Worm (Caenorhabditis elegans) whole organism, young adult: ENCODE measurements around the gene tsfm-1.

Experiments
- B0019.2 ChIP-seq: fragments of 200-800 bp; sonication (Bioruptor generic); conservative IDR thresholded peaks from 2 replicates; pipeline ENCODE4 v1.3.6; 2022; ENCODE audit warnings: missing genetic modification reagents, missing genetic modification characterization, missing compliant biosample characterization
- C06A6.2 ChIP-seq: fragments of 200-800 bp; sonication (Bioruptor generic); conservative IDR thresholded peaks from 2 replicates; pipeline ENCODE4 v1.3.6; 2022; ENCODE audit warnings: missing genetic modification characterization, missing compliant biosample characterization
- D2030.7 ChIP-seq: fragments of 200-800 bp; sonication (Bioruptor generic); IDR thresholded peaks from 2 replicates; pipeline ENCODE4 v1.3.6; 2022; ENCODE audit warnings: missing genetic modification reagents, missing genetic modification characterization, missing compliant biosample characterization
- F52B5.7 ChIP-seq: sonication (generic microtip); optimal IDR thresholded peaks from 2 replicates; lab custom pipeline; 2016; ENCODE audit warnings: mild to moderate bottlenecking, missing genetic modification characterization, missing compliant biosample characterization
- F57A8.1 ChIP-seq: fragments of 200-800 bp; sonication (Bioruptor generic); optimal IDR thresholded peaks from 2 replicates; lab custom pipeline; 2018; ENCODE audit warnings: mild to moderate bottlenecking, missing genetic modification characterization, moderate library complexity, missing compliant biosample characterization
- Y56A3A.18 ChIP-seq: fragments of 200-800 bp; sonication (Bioruptor generic); IDR thresholded peaks from 2 replicates; pipeline ENCODE4 v1.3.6; 2022; ENCODE audit warnings: missing genetic modification reagents, missing genetic modification characterization, missing compliant biosample characterization
- Y95B8A.8 ChIP-seq: fragments of 200-800 bp; sonication (Bioruptor generic); IDR thresholded peaks from 2 replicates; pipeline ENCODE4 v1.3.6; 2022; ENCODE audit warnings: missing genetic modification reagents, missing genetic modification characterization, missing compliant biosample characterization
- ZK185.1 ChIP-seq: sonication (generic microtip); optimal IDR thresholded peaks from 2 replicates; lab custom pipeline; 2016; ENCODE audit warnings: mild to moderate bottlenecking, missing genetic modification characterization, missing compliant biosample characterization; ENCODE audit not compliant: poor library complexity, severe bottlenecking
- ama-1 ChIP-seq, 3 experiments: fragments of 150-350 bp in 1 of 3; sonication (generic microtip) in 2 of 3; optimal IDR thresholded peaks; 2 replicates each; lab custom pipeline; 2014 to 2018; ENCODE audit warnings: missing biosample characterization in 2 of 3, missing genetic modification characterization in 2 of 3, missing genetic modification reagents in 2 of 3
- atf-7 ChIP-seq: sonication (generic microtip); optimal IDR thresholded peaks from 2 replicates; lab custom pipeline; 2017; ENCODE audit warnings: mild to moderate bottlenecking, missing genetic modification characterization, missing compliant biosample characterization
- attf-3 ChIP-seq: fragments of 200-800 bp; sonication (Bioruptor generic); conservative IDR thresholded peaks from 2 replicates; pipeline ENCODE4 v1.3.6; 2022; ENCODE audit warnings: missing genetic modification reagents, missing genetic modification characterization, missing compliant biosample characterization
- attf-6 ChIP-seq: fragments of 200-800 bp; sonication (Bioruptor generic); IDR thresholded peaks from 2 replicates; pipeline ENCODE4 v1.3.6; 2022; ENCODE audit warnings: missing genetic modification reagents, missing genetic modification characterization, missing compliant biosample characterization
- bed-1 ChIP-seq: fragments of 200-800 bp; sonication (Bioruptor generic); IDR thresholded peaks from 2 replicates; pipeline ENCODE4 v1.3.6; 2022; ENCODE audit warnings: missing genetic modification reagents, missing genetic modification characterization, missing compliant biosample characterization
- cebp-1 ChIP-seq, 2 experiments: fragments of 200-800 bp in 1 of 2; sonication (Bioruptor generic) in 1 of 2; sonication (generic microtip) in 1 of 2; IDR thresholded peaks in 1 of 2; optimal IDR thresholded peaks in 1 of 2; 2 replicates each; pipeline versions ENCODE4 v1.3.6 to Lab custom; 2017 to 2022; ENCODE audit warnings: missing compliant biosample characterization in 2 of 2, missing genetic modification characterization in 2 of 2, mild to moderate bottlenecking in 1 of 2, missing genetic modification reagents in 1 of 2, moderate library complexity in 1 of 2
- cebp-2 ChIP-seq: fragments of 200-800 bp; sonication (Bioruptor generic); IDR thresholded peaks from 2 replicates; pipeline ENCODE4 v1.3.6; 2022; ENCODE audit warnings: missing genetic modification characterization, missing compliant biosample characterization
- ceh-100 ChIP-seq: fragments of 200-800 bp; sonication (Bioruptor generic); IDR thresholded peaks from 2 replicates; pipeline ENCODE4 v1.3.6; 2022; ENCODE audit warnings: missing genetic modification reagents, missing genetic modification characterization, missing compliant biosample characterization
- ceh-91 ChIP-seq: fragments of 200-800 bp; sonication (Bioruptor generic); IDR thresholded peaks from 2 replicates; pipeline ENCODE4 v1.3.6; 2022; ENCODE audit warnings: missing genetic modification reagents, missing genetic modification characterization, missing compliant biosample characterization
- hlh-26 ChIP-seq: fragments of 200-800 bp; sonication (Bioruptor generic); conservative IDR thresholded peaks from 2 replicates; pipeline ENCODE4 v1.3.6; 2022; ENCODE audit warnings: missing genetic modification reagents, missing genetic modification characterization, missing compliant biosample characterization
- hmg-1.2 ChIP-seq: fragments of 200-800 bp; sonication (Bioruptor generic); IDR thresholded peaks from 2 replicates; pipeline ENCODE4 v1.3.6; 2022; ENCODE audit warnings: missing genetic modification reagents, missing genetic modification characterization, missing compliant biosample characterization
- hsf-1 ChIP-seq: fragments of 200-800 bp; sonication (Bioruptor generic); IDR thresholded peaks from 2 replicates; pipeline ENCODE4 v1.3.6; 2022; ENCODE audit warnings: missing genetic modification reagents, missing genetic modification characterization, missing compliant biosample characterization
- let-526 ChIP-seq: fragments of 200-800 bp; sonication (Bioruptor generic); IDR thresholded peaks from 2 replicates; pipeline ENCODE4 v1.3.6; 2022; ENCODE audit warnings: missing genetic modification reagents, missing genetic modification characterization, missing compliant biosample characterization
- lin-35 ChIP-seq, 3 experiments: fragments of 150-350 bp in 2 of 3; sonication (generic microtip) in 1 of 3; optimal IDR thresholded peaks; 2 replicates each; lab custom pipeline; 2014 to 2018; ENCODE audit warnings: missing biosample characterization in 3 of 3, missing genetic modification characterization in 3 of 3, missing genetic modification reagents in 3 of 3
- lin-40 ChIP-seq: sonication (generic microtip); optimal IDR thresholded peaks from 2 replicates; lab custom pipeline; 2016; ENCODE audit warnings: missing genetic modification characterization, mild to moderate bottlenecking, missing compliant biosample characterization, missing genotype, missing genetic modification reagents
- lir-1 ChIP-seq: fragments of 200-800 bp; sonication (Bioruptor generic); conservative IDR thresholded peaks from 2 replicates; pipeline ENCODE4 v1.3.6; 2022; ENCODE audit warnings: missing genetic modification reagents, missing genetic modification characterization, missing compliant biosample characterization
- lsl-1 ChIP-seq: fragments of 200-800 bp; sonication (Bioruptor generic); optimal IDR thresholded peaks from 2 replicates; lab custom pipeline; 2018; ENCODE audit warnings: mild to moderate bottlenecking, missing genetic modification characterization, moderate library complexity, missing compliant biosample characterization
- madf-10 ChIP-seq: sonication (generic microtip); optimal IDR thresholded peaks from 2 replicates; lab custom pipeline; 2016; ENCODE audit warnings: mild to moderate bottlenecking, missing genetic modification characterization, missing compliant biosample characterization
- madf-3 ChIP-seq: fragments of 200-800 bp; sonication (Bioruptor generic); IDR thresholded peaks from 2 replicates; pipeline ENCODE4 v1.3.6; 2022; ENCODE audit warnings: missing genetic modification reagents, missing genetic modification characterization, missing compliant biosample characterization
- madf-6 ChIP-seq: fragments of 200-800 bp; sonication (Bioruptor generic); IDR thresholded peaks from 2 replicates; pipeline ENCODE4 v1.3.6; 2022; ENCODE audit warnings: missing genetic modification reagents, missing genetic modification characterization, missing compliant biosample characterization
- mel-28 ChIP-seq: sonication (generic microtip); optimal IDR thresholded peaks from 2 replicates; lab custom pipeline; 2016; ENCODE audit warnings: borderline replicate concordance, mild to moderate bottlenecking, missing genetic modification characterization, missing compliant biosample characterization
- mxl-1 ChIP-seq: sonication (generic microtip); optimal IDR thresholded peaks from 2 replicates; lab custom pipeline; 2016; ENCODE audit warnings: missing genetic modification characterization, missing compliant biosample characterization
- nhr-27 ChIP-seq: fragments of 200-800 bp; sonication (Bioruptor generic); optimal IDR thresholded peaks from 2 replicates; lab custom pipeline; 2018; ENCODE audit warnings: mild to moderate bottlenecking, missing genetic modification characterization, moderate library complexity, missing compliant biosample characterization
- pbrm-1 ChIP-seq: fragments of 200-800 bp; sonication (Bioruptor generic); IDR thresholded peaks from 2 replicates; pipeline ENCODE4 v1.3.6; 2022; ENCODE audit warnings: missing genetic modification reagents, missing genetic modification characterization, missing compliant biosample characterization
- pha-4 ChIP-seq: fragments of 150-350 bp; sonication (generic microtip); optimal IDR thresholded peaks from 2 replicates; lab custom pipeline; 2014; ENCODE audit warnings: missing biosample characterization, missing genetic modification reagents, missing genetic modification characterization
- repo-1 ChIP-seq: sonication (generic microtip); optimal IDR thresholded peaks from 2 replicates; lab custom pipeline; 2017; ENCODE audit warnings: mild to moderate bottlenecking, missing genetic modification characterization, missing compliant biosample characterization
- sdz-38 ChIP-seq: sonication (generic microtip); optimal IDR thresholded peaks from 2 replicates; lab custom pipeline; 2016; ENCODE audit warnings: missing genotype, missing genetic modification characterization, missing compliant biosample characterization
- sea-2 ChIP-seq: fragments of 200-800 bp; sonication (Bioruptor generic); IDR thresholded peaks from 2 replicates; pipeline ENCODE4 v1.3.6; 2022; ENCODE audit warnings: missing genetic modification characterization, missing compliant biosample characterization
- snpc-4 ChIP-seq, 5 experiments: fragments of 150-350 bp in 1 of 5; sonication (generic microtip) in 4 of 5; optimal IDR thresholded peaks; 2 replicates each; lab custom pipeline; 2014 to 2018; ENCODE audit warnings: missing genetic modification characterization in 5 of 5, missing biosample characterization in 3 of 5, antibody characterized with exemption in 2 of 5, mild to moderate bottlenecking in 2 of 5, missing compliant biosample characterization in 2 of 5, missing genotype in 2 of 5, moderate library complexity in 2 of 5, missing genetic modification reagents in 1 of 5
- tbp1 ChIP-seq: fragments of 200-800 bp; sonication (Bioruptor generic); optimal IDR thresholded peaks from 2 replicates; lab custom pipeline; 2018; ENCODE audit warnings: mild to moderate bottlenecking, missing genetic modification characterization, missing compliant biosample characterization
- tlf-1 ChIP-seq: fragments of 200-800 bp; sonication (Bioruptor generic); optimal IDR thresholded peaks from 2 replicates; lab custom pipeline; 2018; ENCODE audit warnings: mild to moderate bottlenecking, missing genetic modification characterization, missing compliant biosample characterization
- xnd-1 ChIP-seq: sonication (generic microtip); optimal IDR thresholded peaks from 2 replicates; lab custom pipeline; 2016; ENCODE audit warnings: missing genotype, missing genetic modification reagents, missing genetic modification characterization, missing compliant biosample characterization
- zim-3 ChIP-seq: sonication (generic microtip); optimal IDR thresholded peaks from 2 replicates; lab custom pipeline; 2017; ENCODE audit warnings: mild to moderate bottlenecking, missing genetic modification characterization, moderate library complexity, missing compliant biosample characterization
- ztf-6 ChIP-seq: fragments of 200-800 bp; sonication (Bioruptor generic); IDR thresholded peaks from 2 replicates; pipeline ENCODE4 v1.3.6; 2022; ENCODE audit warnings: missing genetic modification reagents, missing genetic modification characterization, missing compliant biosample characterization

Gene tsfm-1

DNA sequence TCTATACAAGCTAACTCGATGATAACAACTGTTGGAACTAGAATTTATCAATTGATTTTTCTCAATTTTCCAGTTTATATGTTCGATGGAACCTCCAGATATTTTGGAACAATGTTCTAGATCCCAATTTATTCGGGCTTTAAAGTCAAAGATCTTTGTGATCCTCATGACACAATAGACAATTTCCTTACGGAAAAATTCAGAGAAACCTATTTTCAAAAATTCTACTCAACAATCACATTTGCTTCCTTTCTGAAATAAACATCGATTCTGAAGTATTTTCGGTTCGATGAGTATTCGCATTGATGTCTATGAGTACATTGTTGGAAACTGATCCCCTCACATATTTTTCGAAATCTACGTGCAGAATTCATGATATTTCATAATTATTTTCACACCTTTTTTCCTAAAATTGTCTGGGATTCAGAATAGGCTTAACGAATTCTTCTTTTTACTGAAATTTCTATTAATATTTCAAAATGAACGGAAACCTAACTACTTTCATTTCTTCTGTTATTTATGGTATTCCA, 35.7 kb upstream of the tsfm-1 start, which contains the start of gene srg-45:
Gene srg-45, plus strand, starts transcription at position 480 of the 530 bp plus-strand sequence.
- TF ChIP-seq lin-40 (tag; lab: Kevin White, UChicago) (peak; percentile 2), xnd-1 (no peak), mel-28 (no peak), cebp-1 (GFP tag; IDR thresholded peaks at IDR 0.05; lab: Robert Waterston, UW) (no peak), cebp-1 (tag; optimal IDR thresholded peaks at IDR 0.05; lab: Kevin White, UChicago) (peak; percentile 9), hlh-26 (GFP tag; lab: Robert Waterston, UW) (no peak), repo-1 (peak; percentile 51), zim-3 (tag; lab: Kevin White, UChicago) (no peak), madf-3 (GFP tag; lab: Robert Waterston, UW) (no peak)

DNA sequence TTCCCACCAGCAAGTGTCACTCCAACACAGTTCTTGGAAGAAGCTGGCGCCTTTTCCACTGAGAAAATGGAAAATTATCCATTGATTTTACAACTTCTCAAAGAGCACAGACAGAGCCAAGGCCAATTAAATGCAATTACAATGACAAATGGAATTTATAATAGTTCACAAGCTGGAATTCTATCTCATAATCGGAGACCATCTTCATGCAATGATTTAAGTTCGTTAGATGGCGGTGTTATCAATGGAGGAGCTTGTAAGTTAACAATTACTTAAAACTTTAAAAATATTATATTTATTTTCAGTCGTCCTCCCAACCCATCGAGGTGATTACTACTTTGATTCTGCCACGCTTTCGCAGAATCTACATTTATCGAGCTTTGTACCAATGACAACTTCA, 34.3 kb upstream of the tsfm-1 start:
- TF ChIP-seq ceh-100 (GFP tag; lab: Robert Waterston, UW), result no peak
- no peak for TF ChIP-seq lsl-1
- no peak for TF ChIP-seq F57A8.1 (GFP tag; lab: Kevin White, UChicago)
- no peak for TF ChIP-seq tlf-1 (GFP tag; lab: Kevin White, UChicago)
- TF ChIP-seq Y95B8A.8, result no peak
- TF ChIP-seq pbrm-1, result no peak
- TF ChIP-seq sdz-38 (tag; lab: Kevin White, UChicago), result no peak
- no peak for TF ChIP-seq F52B5.7 (tag; lab: Kevin White, UChicago)
- no peak for TF ChIP-seq cebp-2
- no peak for TF ChIP-seq attf-3 (GFP tag; lab: Robert Waterston, UW)
- TF ChIP-seq bed-1 (GFP tag; lab: Robert Waterston, UW), result no peak
- no peak for TF ChIP-seq C06A6.2 (GFP tag; lab: Robert Waterston, UW)
- TF ChIP-seq Y56A3A.18 (GFP tag; lab: Robert Waterston, UW), result no peak
- TF ChIP-seq madf-6 (GFP tag; lab: Robert Waterston, UW), result no peak
- TF ChIP-seq ama-1 (optimal IDR thresholded peaks at IDR 0.05; lab: Kevin White, UChicago), result no peak
- TF ChIP-seq ama-1 (GFP tag; optimal IDR thresholded peaks at IDR 0.05; lab: Kevin White, UChicago), result no peak
- TF ChIP-seq, all 124 proteins: peak for 0

DNA sequence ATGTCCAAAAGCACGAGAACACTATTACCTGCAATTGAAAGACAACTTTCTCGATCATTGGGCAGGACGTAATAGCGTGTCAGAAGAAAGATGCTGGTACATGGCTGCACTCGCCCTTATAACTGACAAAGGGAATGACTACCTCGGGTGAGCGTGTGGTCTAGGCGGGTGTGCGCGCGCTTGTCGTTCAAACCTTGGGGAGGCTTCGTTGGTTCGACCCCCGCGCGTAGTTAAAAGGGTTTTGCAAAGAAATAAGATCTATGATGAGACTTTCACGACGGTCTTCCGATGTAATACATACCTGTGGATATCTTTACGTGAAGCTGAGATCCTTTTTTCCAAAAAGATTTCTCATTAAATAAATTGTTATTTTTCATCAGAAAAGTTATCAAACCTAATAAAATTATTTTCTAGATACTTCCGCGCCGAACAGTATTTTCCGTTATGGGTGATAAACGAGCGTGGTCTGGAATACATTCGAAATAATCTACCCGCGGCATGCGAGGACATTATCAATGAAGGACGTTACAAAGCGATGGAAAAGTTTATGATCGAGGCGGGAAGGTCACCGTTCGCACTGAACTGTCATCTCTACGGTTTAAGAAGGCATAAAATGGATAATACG, 32.2 kb upstream of the tsfm-1 start:
- TF ChIP-seq lin-35 (GFP tag; optimal IDR thresholded peaks at IDR 0.05; lab: Kevin White, UChicago), result peak; percentile 13 to 79 (median 70)
- TF ChIP-seq C06A6.2 (GFP tag; lab: Robert Waterston, UW), result peak; percentile 94
- TF ChIP-seq hmg-1.2 (GFP tag; lab: Robert Waterston, UW), result peak; percentile 91
- TF ChIP-seq pha-4 (tag; lab: Kevin White, UChicago), result no peak
- peak; percentile 93 for TF ChIP-seq madf-10 (tag; lab: Kevin White, UChicago)
- peak; percentile 93 for TF ChIP-seq Y95B8A.8
- peak; percentile 97 for TF ChIP-seq atf-7 (tag; lab: Kevin White, UChicago)
- TF ChIP-seq lir-1 (GFP tag; lab: Robert Waterston, UW), result peak; percentile 78; the same call in 1 of the 2 replicates
- peak; percentile 90 for TF ChIP-seq D2030.7
- peak; percentile 99 for TF ChIP-seq zim-3 (tag; lab: Kevin White, UChicago)
- TF ChIP-seq tlf-1 (GFP tag; lab: Kevin White, UChicago), result peak; percentile 95
- TF ChIP-seq hsf-1, result peak; percentile 88
- TF ChIP-seq mxl-1 (tag; lab: Kevin White, UChicago), result peak; percentile 99
- TF ChIP-seq tbp1, result peak; percentile 96
- peak; percentile 92 for TF ChIP-seq attf-6 (GFP tag; lab: Robert Waterston, UW)
- peak; percentile 90 for TF ChIP-seq pbrm-1
- peak; percentile 96 for TF ChIP-seq ZK185.1 (tag; lab: Kevin White, UChicago)
- peak; percentile 89 for TF ChIP-seq B0019.2 (GFP tag; lab: Robert Waterston, UW)
- peak; percentile 95 for TF ChIP-seq ztf-6 (GFP tag; lab: Robert Waterston, UW)
- TF ChIP-seq let-526 (GFP tag; lab: Robert Waterston, UW), result peak; percentile 97
- TF ChIP-seq ceh-100 (GFP tag; lab: Robert Waterston, UW), result peak; percentile 86
- TF ChIP-seq ceh-91, result peak; percentile 80
- TF ChIP-seq snpc-4 (GFP tag; optimal IDR thresholded peaks at IDR 0.05; lab: Kevin White, UChicago), result peak; percentile 87
- TF ChIP-seq snpc-4 (tag; optimal IDR thresholded peaks at IDR 0.05; lab: Kevin White, UChicago), result peak in 3 of 4 experiments; percentile 83 to 87 (median 86)
- TF ChIP-seq sea-2, result peak; percentile 99
- TF ChIP-seq nhr-27 (tag; lab: Kevin White, UChicago), result peak; percentile 100
